Fruit fly (Drosophila melanogaster) whole organism, embryonic: ENCODE data around the gene PAPLA1.

ENCODE experiments used
- CG10147 ChIP-seq: fragments of 200-800 bp; sonication (Bioruptor generic); optimal IDR thresholded peaks from 2 replicates; lab custom pipeline; 2019; ENCODE audit warnings: missing biosample characterization, mild to moderate bottlenecking, missing genetic modification characterization, moderate library complexity
- CG10321 ChIP-seq: fragments of 200-800 bp; sonication (Bioruptor generic); IDR thresholded peaks from 2 replicates; pipeline ENCODE4 v1.3.6; 2022; ENCODE audit warnings: missing biosample characterization, missing genetic modification characterization
- CG11456 ChIP-seq: fragments of 200-800 bp; sonication (Bioruptor generic); IDR thresholded peaks from 3 replicates; pipeline ENCODE4 v1.3.6; 2022; ENCODE audit warnings: missing biosample characterization, missing genetic modification characterization
- CG15601 ChIP-seq: fragments of 200-800 bp; sonication (Bioruptor generic); optimal IDR thresholded peaks from 3 replicates; lab custom pipeline; 2019; ENCODE audit warnings: missing biosample characterization, mild to moderate bottlenecking, missing genetic modification characterization, moderate library complexity
- CG17912 ChIP-seq: fragments of 200-800 bp; sonication (Bioruptor generic); optimal IDR thresholded peaks from 2 replicates; lab custom pipeline; 2018; ENCODE audit warnings: missing biosample characterization, mild to moderate bottlenecking, missing genetic modification characterization
- CG42726 ChIP-seq: fragments of 200-800 bp; sonication (Bioruptor generic); IDR thresholded peaks from 2 replicates; pipeline ENCODE4 v1.3.6; 2022; ENCODE audit warnings: missing biosample characterization, missing genetic modification characterization; ENCODE audit not compliant: partially characterized antibody
- CG4404 ChIP-seq: fragments of 200-800 bp; sonication (Bioruptor generic); IDR thresholded peaks from 2 replicates; pipeline ENCODE4 v1.3.6; 2022; ENCODE audit warnings: missing biosample characterization, missing genetic modification characterization
- CG6765 ChIP-seq: fragments of 200-800 bp; sonication (Bioruptor generic); optimal IDR thresholded peaks from 3 replicates; lab custom pipeline; 2017; ENCODE audit warnings: missing biosample characterization, mild to moderate bottlenecking, missing genetic modification characterization
- CG7987 ChIP-seq: fragments of 200-800 bp; sonication (Bioruptor generic); optimal IDR thresholded peaks from 2 replicates; lab custom pipeline; 2018; ENCODE audit warnings: missing biosample characterization, mild to moderate bottlenecking, missing genetic modification characterization, moderate library complexity
- CG8281 ChIP-seq: fragments of 200-800 bp; sonication (Bioruptor generic); optimal IDR thresholded peaks from 2 replicates; lab custom pipeline; 2018; ENCODE audit warnings: missing biosample characterization, mild to moderate bottlenecking, missing genetic modification characterization, moderate library complexity
- CG8359 ChIP-seq: fragments of 200-800 bp; sonication (Bioruptor generic); optimal IDR thresholded peaks from 2 replicates; lab custom pipeline; 2017; ENCODE audit warnings: missing biosample characterization, mild to moderate bottlenecking, missing genetic modification characterization, borderline replicate concordance
- CG9797 ChIP-seq: fragments of 200-800 bp; sonication (Bioruptor generic); optimal IDR thresholded peaks from 3 replicates; lab custom pipeline; 2018; ENCODE audit warnings: missing biosample characterization, mild to moderate bottlenecking, missing genetic modification characterization
- CG9817 ChIP-seq: fragments of 200-800 bp; sonication (Bioruptor generic); optimal IDR thresholded peaks from 2 replicates; lab custom pipeline; 2018; ENCODE audit warnings: missing biosample characterization, mild to moderate bottlenecking, missing genetic modification characterization, moderate library complexity
- Dfd ChIP-seq, 2 experiments: fragments of >200 bp; optimal IDR thresholded peaks; 2 replicates each; lab custom pipeline; 2017; ENCODE audit warnings: missing biosample characterization in 2 of 2, missing genetic modification characterization in 2 of 2
- Doc3 ChIP-seq: fragments of 200-800 bp; sonication (Bioruptor generic); IDR thresholded peaks from 3 replicates; pipeline ENCODE4 v1.3.6; 2022; ENCODE audit warnings: missing biosample characterization, missing genetic modification characterization; ENCODE audit not compliant: partially characterized antibody
- Dref ChIP-seq: fragments of 200-800 bp; sonication (Bioruptor generic); IDR thresholded peaks from 2 replicates; pipeline ENCODE4 v1.3.6; 2022; ENCODE audit warnings: missing biosample characterization, missing genetic modification characterization
- Ets97D ChIP-seq: fragments of 200-800 bp; sonication (Bioruptor generic); optimal IDR thresholded peaks from 3 replicates; lab custom pipeline; 2016; ENCODE audit warnings: missing biosample characterization, missing genetic modification characterization
- Hmr ChIP-seq: fragments of 200-800 bp; sonication (Bioruptor generic); optimal IDR thresholded peaks from 3 replicates; lab custom pipeline; 2017; ENCODE audit warnings: mild to moderate bottlenecking, missing biosample characterization, missing genetic modification reagents, missing genetic modification characterization
- Kr ChIP-seq: fragments of 200-800 bp; sonication (Bioruptor generic); optimal IDR thresholded peaks from 2 replicates; lab custom pipeline; 2017; ENCODE audit warnings: missing biosample characterization, mild to moderate bottlenecking, missing genetic modification characterization
- Lpt ChIP-seq: fragments of >200 bp; optimal IDR thresholded peaks from 2 replicates; lab custom pipeline; 2018; ENCODE audit warnings: missing biosample characterization, missing genetic modification characterization
- Med ChIP-seq: fragments of 200-800 bp; sonication (Bioruptor generic); peaks from one replicate; lab custom pipeline; 2016; ENCODE audit warnings: missing biosample characterization, missing genetic modification characterization, mild to moderate bottlenecking, inconsistent platforms, moderate library complexity
- Meics ChIP-seq: fragments of 200-800 bp; sonication (Bioruptor generic); optimal IDR thresholded peaks from 2 replicates; lab custom pipeline; 2017; ENCODE audit warnings: missing biosample characterization, mild to moderate bottlenecking, missing genetic modification characterization
- Pdp1 ChIP-seq, 2 experiments: fragments of 200-800 bp; sonication (Bioruptor generic); optimal IDR thresholded peaks; 3 replicates each; lab custom pipeline; 2016; ENCODE audit warnings: missing biosample characterization in 2 of 2, missing genetic modification characterization in 2 of 2, mild to moderate bottlenecking in 1 of 2, moderate library complexity in 1 of 2
- Spps ChIP-seq: fragments of 200-800 bp; sonication (Bioruptor generic); optimal IDR thresholded peaks from 2 replicates; lab custom pipeline; 2018; ENCODE audit warnings: missing biosample characterization, mild to moderate bottlenecking, missing genetic modification characterization
- Sry-δ ChIP-seq: fragments of 200-800 bp; sonication (Bioruptor generic); optimal IDR thresholded peaks from 2 replicates; lab custom pipeline; 2016; ENCODE audit warnings: missing biosample characterization, missing genetic modification characterization
- Stat92E ChIP-seq, 3 experiments: fragments of >200 bp in 2 of 3; fragments of 200-800 bp in 1 of 3; sonication (Bioruptor generic) in 1 of 3; optimal IDR thresholded peaks; 2 replicates each; lab custom pipeline; 2017 to 2019; ENCODE audit warnings: missing biosample characterization in 3 of 3, missing genetic modification characterization in 3 of 3, mild to moderate bottlenecking in 1 of 3, moderate library complexity in 1 of 3
- ato ChIP-seq: fragments of 200-800 bp; sonication (Bioruptor generic); IDR thresholded peaks from 2 replicates; pipeline ENCODE4 v1.3.6; 2022; ENCODE audit warnings: missing biosample characterization, missing genetic modification characterization; ENCODE audit not compliant: partially characterized antibody
- br ChIP-seq: fragments of >200 bp; optimal IDR thresholded peaks from 2 replicates; lab custom pipeline; 2017
- chn ChIP-seq: fragments of 200-800 bp; sonication (Bioruptor generic); optimal IDR thresholded peaks from 2 replicates; lab custom pipeline; 2016; ENCODE audit warnings: missing biosample characterization, missing genetic modification characterization
- dati ChIP-seq: fragments of 200-800 bp; sonication (Bioruptor generic); IDR thresholded peaks from 2 replicates; pipeline ENCODE4 v1.3.6; 2022; ENCODE audit warnings: missing biosample characterization, missing genetic modification characterization
- dysf ChIP-seq: fragments of 200-800 bp; sonication (Bioruptor generic); IDR thresholded peaks from 3 replicates; pipeline ENCODE4 v1.3.6; 2022; ENCODE audit warnings: missing biosample characterization, missing genetic modification characterization
- emc ChIP-seq: fragments of 200-800 bp; sonication (Bioruptor generic); optimal IDR thresholded peaks from 2 replicates; lab custom pipeline; 2016; ENCODE audit warnings: missing biosample characterization, missing genetic modification characterization
- exex ChIP-seq: fragments of 200-800 bp; sonication (Bioruptor generic); optimal IDR thresholded peaks from 4 replicates; lab custom pipeline; 2018; ENCODE audit warnings: missing biosample characterization, mild to moderate bottlenecking, missing genetic modification characterization, moderate library complexity
- ftz-f1 ChIP-seq: fragments of 200-800 bp; sonication (Bioruptor generic); optimal IDR thresholded peaks from 2 replicates; lab custom pipeline; 2016; ENCODE audit warnings: missing biosample characterization, missing genetic modification characterization
- gfzf ChIP-seq: fragments of 200-800 bp; sonication (Bioruptor generic); optimal IDR thresholded peaks from 2 replicates; lab custom pipeline; 2016; ENCODE audit warnings: missing biosample characterization, mild to moderate bottlenecking, missing genetic modification characterization, moderate library complexity
- grn ChIP-seq: fragments of 200-800 bp; sonication (Bioruptor generic); optimal IDR thresholded peaks from 3 replicates; lab custom pipeline; 2017; ENCODE audit warnings: missing biosample characterization, missing genetic modification characterization
- gsb ChIP-seq: fragments of 200-800 bp; sonication (Bioruptor generic); IDR thresholded peaks from 2 replicates; pipeline ENCODE4 v1.3.6; 2022; ENCODE audit warnings: missing biosample characterization, missing genetic modification characterization
- lilli ChIP-seq: fragments of 200-800 bp; sonication (Bioruptor generic); optimal IDR thresholded peaks from 3 replicates; lab custom pipeline; 2016; ENCODE audit warnings: missing biosample characterization, missing genetic modification characterization
- lola ChIP-seq, 3 experiments: fragments of >200 bp in 2 of 3; fragments of 200-800 bp in 1 of 3; sonication (Bioruptor generic) in 1 of 3; optimal IDR thresholded peaks; 2 replicates each; lab custom pipeline; 2017 to 2019; ENCODE audit warnings: missing biosample characterization in 3 of 3, missing genetic modification characterization in 3 of 3, mild to moderate bottlenecking in 1 of 3, moderate library complexity in 1 of 3
- nerfin-1 ChIP-seq: fragments of 200-800 bp; sonication (Bioruptor generic); optimal IDR thresholded peaks from 3 replicates; lab custom pipeline; 2019; ENCODE audit warnings: missing biosample characterization, mild to moderate bottlenecking, missing genetic modification characterization, moderate library complexity
- onecut ChIP-seq: fragments of 200-800 bp; sonication (Bioruptor generic); IDR thresholded peaks from 2 replicates; pipeline ENCODE4 v1.3.6; 2022; ENCODE audit warnings: missing biosample characterization, missing genetic modification characterization
- pita ChIP-seq: fragments of 200-800 bp; sonication (Bioruptor generic); optimal IDR thresholded peaks from 2 replicates; lab custom pipeline; 2017; ENCODE audit warnings: missing biosample characterization, mild to moderate bottlenecking, missing genetic modification characterization
- sens ChIP-seq: fragments of 200-800 bp; sonication (Bioruptor generic); peaks from one replicate; lab custom pipeline; 2016; ENCODE audit warnings: missing biosample characterization, missing genetic modification characterization
- sug ChIP-seq: fragments of 200-800 bp; optimal IDR thresholded peaks from 2 replicates; lab custom pipeline; 2019; ENCODE audit warnings: missing biosample characterization, mild to moderate bottlenecking, missing genetic modification characterization, moderate library complexity
- vnd ChIP-seq: fragments of 200-800 bp; sonication (Bioruptor generic); IDR thresholded peaks from 3 replicates; pipeline ENCODE4 v1.3.6; 2022; ENCODE audit warnings: missing biosample characterization, missing genetic modification characterization; ENCODE audit not compliant: partially characterized antibody

PAPLA1 gene

DNA sequence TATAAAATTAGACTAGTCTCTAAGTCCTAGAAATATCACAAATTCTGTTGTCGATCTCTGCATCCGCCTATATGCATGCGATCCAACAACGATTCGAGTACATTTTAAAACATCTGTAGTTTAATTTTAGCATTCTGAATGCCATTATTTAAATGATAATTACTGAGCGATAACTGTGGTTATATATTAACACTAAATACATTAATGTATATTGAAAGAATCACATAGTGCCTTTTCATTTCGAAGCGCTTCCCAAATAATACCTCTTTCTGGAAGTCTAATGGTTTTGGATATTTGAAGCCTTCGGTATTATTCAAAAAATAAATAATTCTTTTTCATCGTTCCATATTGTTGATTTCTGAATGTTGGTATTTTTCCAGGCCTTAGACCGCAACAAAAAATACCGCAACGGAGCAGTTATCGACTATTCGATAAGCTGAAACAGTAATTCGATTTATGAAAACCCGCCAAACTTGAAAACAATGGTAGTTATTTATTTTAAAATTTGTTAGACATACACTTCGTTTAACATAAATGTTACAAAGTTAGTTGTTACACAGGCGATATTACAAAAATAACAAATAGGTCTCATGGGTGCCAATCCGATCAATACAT lies 25.6 kb downstream of the PAPLA1 start (continued):
- TF ChIP-seq CG9797 (peak; percentile 20), gfzf (GFP tag; lab: Kevin White, UChicago) (peak; percentile 70), Spps (tag; lab: Kevin White, UChicago) (no peak), Stat92E (GFP tag; optimal IDR thresholded peaks at IDR 0.05; lab: Kevin White, UChicago) (peak in 1 of 3 experiments; percentile 41), Sry-δ (GFP tag; lab: Kevin White, UChicago) (peak; percentile 24), CG4404 (GFP tag; lab: Robert Waterston, UW) (no peak), Dref (GFP tag; lab: Robert Waterston, UW) (peak; percentile 76), Med (GFP tag; lab: Kevin White, UChicago) (peak; percentile 66), Meics (no peak), CG10147 (GFP tag; lab: Kevin White, UChicago) (no peak), Ets97D (GFP tag; lab: Kevin White, UChicago) (peak; percentile 25)

DNA sequence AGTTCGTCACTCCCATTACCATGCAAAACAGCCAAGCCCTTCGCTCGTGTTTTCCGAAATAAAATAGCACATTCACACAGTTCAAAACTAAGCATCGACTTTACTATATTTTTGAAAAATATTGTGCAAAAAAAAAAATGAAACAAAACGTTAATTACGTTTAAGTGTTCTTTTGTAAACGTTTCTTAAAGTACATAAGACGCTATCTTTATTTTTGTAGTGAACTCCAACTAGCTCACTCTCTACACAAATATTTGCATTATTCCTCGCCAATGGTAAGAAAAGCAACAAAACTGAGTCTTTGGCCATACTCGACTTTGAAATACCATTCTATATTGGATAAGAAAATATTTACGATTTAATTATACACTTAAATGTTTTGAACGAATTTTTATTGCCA lies 28.7 kb downstream of the PAPLA1 start:
- TF ChIP-seq pita (GFP tag; lab: Kevin White, UChicago) = no peak
- no peak for TF ChIP-seq br
- TF ChIP-seq Dfd (GFP tag; optimal IDR thresholded peaks at IDR 0.05; lab: Kevin White, UChicago) = no peak
- TF ChIP-seq CG8281 (tag; lab: Kevin White, UChicago) = no peak
- TF ChIP-seq Pdp1 (GFP tag; optimal IDR thresholded peaks at IDR 0.05; lab: Kevin White, UChicago) = no peak
- no peak for TF ChIP-seq CG11456 (GFP tag; lab: Robert Waterston, UW)
- no peak for TF ChIP-seq dysf (GFP tag; lab: Robert Waterston, UW)
- no peak for TF ChIP-seq Lpt (GFP tag; lab: Kevin White, UChicago)
- no peak for TF ChIP-seq onecut

DNA sequence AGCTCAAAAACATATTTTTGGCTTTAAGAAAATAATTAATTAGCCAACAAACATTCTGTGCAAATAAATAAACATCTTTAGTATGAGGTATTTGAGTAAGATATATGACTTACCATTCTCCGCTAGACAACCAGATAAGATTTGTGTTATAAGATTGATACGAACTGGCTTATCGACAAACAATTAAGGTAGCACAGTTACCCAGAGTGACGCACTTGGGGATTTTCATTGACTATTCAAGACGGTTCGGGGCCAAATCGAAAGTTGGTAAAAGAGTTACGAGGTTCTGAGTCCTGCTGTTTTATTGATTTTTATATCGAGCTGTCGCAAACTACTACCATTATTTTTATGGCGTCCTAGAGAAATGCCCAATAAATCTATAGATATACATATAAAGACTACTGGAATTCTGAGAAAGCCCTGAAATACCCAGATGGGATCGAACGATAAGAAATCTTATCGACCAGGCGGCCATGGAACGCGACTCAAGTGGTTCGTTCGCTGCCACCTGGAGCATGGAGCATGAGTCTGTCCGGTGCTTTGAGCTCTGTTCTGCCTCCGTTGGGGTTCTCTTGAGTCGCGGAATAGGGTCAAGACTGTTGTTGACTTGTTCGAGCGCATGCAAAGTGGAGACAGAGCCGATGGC lies 29.3 kb downstream of the PAPLA1 start:
- TF ChIP-seq Doc3 (no peak), Hmr (GFP tag; lab: Kevin White, UChicago) (no peak), Lpt (GFP tag; lab: Kevin White, UChicago) (no peak), ato (GFP tag; lab: Robert Waterston, UW) (no peak), Kr (no peak), Stat92E (GFP tag; optimal IDR thresholded peaks at IDR 0.05; lab: Kevin White, UChicago) (peak in 1 of 3 experiments; percentile 24), emc (GFP tag; lab: Kevin White, UChicago) (no peak), CG10321 (GFP tag; lab: Robert Waterston, UW) (no peak), ftz-f1 (GFP tag; lab: Kevin White, UChicago) (peak; percentile 3), nerfin-1 (tag; lab: Kevin White, UChicago) (no peak), CG17912 (GFP tag; lab: Kevin White, UChicago) (no peak), gfzf (GFP tag; lab: Kevin White, UChicago) (no peak), CG8359 (GFP tag; lab: Kevin White, UChicago) (no peak), dati (no peak), gsb (GFP tag; lab: Robert Waterston, UW) (no peak), lilli (GFP tag; lab: Kevin White, UChicago) (no peak), sug (peak; percentile 74), lola (GFP tag; optimal IDR thresholded peaks at IDR 0.05; lab: Kevin White, UChicago) (no peak), CG42726 (GFP tag; lab: Robert Waterston, UW) (no peak), chn (no peak), grn (GFP tag; lab: Kevin White, UChicago) (peak; percentile 76), CG9817 (tag; lab: Kevin White, UChicago) (no peak), vnd (GFP tag; lab: Robert Waterston, UW) (0 out of 3 replicates have a peak, but pooled peaks have one; percentile 41), exex (tag; lab: Kevin White, UChicago) (peak; percentile 83), CG15601 (tag; lab: Kevin White, UChicago) (no peak), sens (GFP tag; lab: Kevin White, UChicago) (peak; percentile 25), Med (GFP tag; lab: Kevin White, UChicago) (peak; percentile 29), CG7987 (GFP tag; lab: Kevin White, UChicago) (no peak), Sry-δ (GFP tag; lab: Kevin White, UChicago) (no peak), CG6765 (GFP tag; lab: Kevin White, UChicago) (no peak)
